Worm (Caenorhabditis elegans) whole organism, L3 larva: ENCODE data around the gene irld-36.

Experiments used
- elt-3 ChIP-seq, 3 experiments: fragments of 150-350 bp in 1 of 3; sonication (generic microtip) in 2 of 3; optimal IDR thresholded peaks; 2 replicates in 2 of 3; 4 replicates in 1 of 3; lab custom pipeline; 2014 to 2017; ENCODE audit warnings: missing biosample characterization in 3 of 3, missing genetic modification characterization in 3 of 3
- jun-1 ChIP-seq: fragments of 150-350 bp; optimal IDR thresholded peaks from 2 replicates; lab custom pipeline; 2014; ENCODE audit warnings: missing biosample characterization, missing genetic modification reagents, missing genetic modification characterization
- snpc-4 ChIP-seq: fragments of 150-350 bp; optimal IDR thresholded peaks from 2 replicates; lab custom pipeline; 2014; ENCODE audit warnings: missing biosample characterization, missing genetic modification characterization
- tbx-2 ChIP-seq: sonication (generic microtip); optimal IDR thresholded peaks from 2 replicates; lab custom pipeline; 2016; ENCODE audit warnings: mild to moderate bottlenecking, missing genetic modification characterization, missing compliant biosample characterization

DNA sequence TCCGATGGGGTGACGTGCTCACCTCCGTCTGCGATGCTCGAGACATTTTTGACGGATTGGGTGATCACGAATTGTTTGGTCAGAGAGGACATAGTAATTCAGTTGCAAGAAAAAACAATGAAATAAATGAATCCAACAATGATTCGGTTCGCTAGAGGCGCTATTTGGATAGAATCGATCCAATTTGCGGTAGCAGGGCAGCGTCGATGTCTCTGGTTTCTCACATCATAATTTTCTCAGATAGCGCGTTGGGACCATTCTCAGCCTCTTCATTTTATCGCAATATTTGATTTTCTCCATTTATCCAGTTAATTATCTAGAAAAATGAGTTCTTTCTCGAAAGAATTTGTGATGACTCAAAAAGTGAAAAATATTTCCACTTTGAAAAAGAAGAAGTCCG, 27.2 kb downstream of the irld-36 start, which contains the start of gene sdz-18:
- no peak for TF ChIP-seq tbx-2
- no peak for TF ChIP-seq elt-3 (tag; optimal IDR thresholded peaks at IDR 0.05; lab: Kevin White, UChicago)
- TF ChIP-seq jun-1, result no peak
- no peak for TF ChIP-seq snpc-4 (tag; lab: Kevin White, UChicago)
